Worm (Caenorhabditis elegans) whole organism, mixed stage, embryonic: ENCODE measurements around the gene let-754.

ENCODE experiments used
- M03D4.4 ChIP-seq: sonication (generic microtip); optimal IDR thresholded peaks from 2 replicates; lab custom pipeline; 2017; ENCODE audit warnings: mild to moderate bottlenecking, missing genetic modification characterization, missing compliant biosample characterization
- elt-3 ChIP-seq: fragments of 150-350 bp; optimal IDR thresholded peaks from 2 replicates; lab custom pipeline; 2014; ENCODE audit warnings: missing biosample characterization, missing genetic modification characterization
- lin-13 ChIP-seq: fragments of 150-350 bp; optimal IDR thresholded peaks from 2 replicates; lab custom pipeline; 2014; ENCODE audit warnings: missing biosample characterization, missing genetic modification characterization
- lin-32 ChIP-seq: fragments of 200-800 bp; sonication (Bioruptor generic); optimal IDR thresholded peaks from 2 replicates; lab custom pipeline; 2018; ENCODE audit warnings: mild to moderate bottlenecking, missing genetic modification characterization, missing compliant biosample characterization
- nhr-12 ChIP-seq: fragments of 150-350 bp; optimal IDR thresholded peaks from 2 replicates; lab custom pipeline; 2014; ENCODE audit warnings: missing biosample characterization, missing genetic modification characterization
- nhr-28 ChIP-seq: fragments of 150-350 bp; optimal IDR thresholded peaks from 2 replicates; lab custom pipeline; 2014; ENCODE audit warnings: missing biosample characterization, missing genetic modification characterization
- snpc-4 ChIP-seq: fragments of 150-350 bp; optimal IDR thresholded peaks from 2 replicates; lab custom pipeline; 2014; ENCODE audit warnings: missing biosample characterization, missing genetic modification characterization
- tbx-8 ChIP-seq: fragments of 200-800 bp; sonication (Bioruptor generic); optimal IDR thresholded peaks from 2 replicates; lab custom pipeline; 2018; ENCODE audit warnings: mild to moderate bottlenecking, missing genetic modification characterization, moderate library complexity, missing compliant biosample characterization
- unc-39 ChIP-seq: fragments of 150-350 bp; optimal IDR thresholded peaks from 2 replicates; lab custom pipeline; 2014; ENCODE audit warnings: missing biosample characterization, missing genetic modification characterization
- unc-62 ChIP-seq: fragments of 150-350 bp; optimal IDR thresholded peaks from 2 replicates; lab custom pipeline; 2014; ENCODE audit warnings: missing biosample characterization, missing genetic modification reagents, missing genetic modification characterization
- ztf-11 ChIP-seq: fragments of 150-350 bp; optimal IDR thresholded peaks from 2 replicates; lab custom pipeline; 2014; ENCODE audit warnings: missing biosample characterization, missing genetic modification characterization

ce11 chrIII:7952077-7952765, 887 bp downstream of the let-754 start, which contains the start of gene C29E4.15:
- TF ChIP-seq unc-62 (GFP tag; lab: Kevin White, UChicago) (no peak), elt-3 (tag; lab: Kevin White, UChicago) (no peak), nhr-12 (no peak), tbx-8 (GFP tag; lab: Kevin White, UChicago) (no peak), lin-32 (GFP tag; lab: Kevin White, UChicago) (no peak), M03D4.4 (tag; lab: Kevin White, UChicago) (no peak), ztf-11 (tag; lab: Kevin White, UChicago) (no peak), nhr-28 (tag; lab: Kevin White, UChicago) (no peak), lin-13 (tag; lab: Kevin White, UChicago) (no peak), snpc-4 (tag; lab: Kevin White, UChicago) (no peak), unc-39 (tag; lab: Kevin White, UChicago) (no peak)
